Worm (Caenorhabditis elegans) whole organism, late embryonic: ENCODE data around the gene F22E5.2.
"Not testable (repeated sequence)": the region's sequence is repeated elsewhere in the genome, so short reads cannot be mapped to it uniquely, and the experiment has no call there.

Experiments used
- K02D7.2 ChIP-seq: sonication (generic microtip); optimal IDR thresholded peaks from 2 replicates; lab custom pipeline; 2017; ENCODE audit warnings: mild to moderate bottlenecking, missing genetic modification characterization, missing compliant biosample characterization
- K09A11.1 ChIP-seq: sonication (generic microtip); optimal IDR thresholded peaks from 2 replicates; lab custom pipeline; 2017; ENCODE audit warnings: antibody characterized with exemption, mild to moderate bottlenecking, missing genetic modification characterization, missing compliant biosample characterization; ENCODE audit not compliant: insufficient read depth
- ahr-1 ChIP-seq: sonication (generic microtip); optimal IDR thresholded peaks from 2 replicates; lab custom pipeline; 2016; ENCODE audit warnings: missing genetic modification characterization, missing compliant biosample characterization
- ama-1 ChIP-seq: fragments of 150-350 bp; optimal IDR thresholded peaks from 2 replicates; lab custom pipeline; 2014
- ceh-18 ChIP-seq: sonication (generic microtip); optimal IDR thresholded peaks from 2 replicates; lab custom pipeline; 2016; ENCODE audit warnings: missing genetic modification characterization, missing compliant biosample characterization
- ceh-34 ChIP-seq: sonication (generic microtip); optimal IDR thresholded peaks from 2 replicates; lab custom pipeline; 2016; ENCODE audit warnings: mild to moderate bottlenecking, missing genetic modification characterization, missing compliant biosample characterization
- hlh-30 ChIP-seq: sonication (generic microtip); optimal IDR thresholded peaks from 2 replicates; lab custom pipeline; 2017; ENCODE audit warnings: antibody characterized with exemption, missing genetic modification characterization, missing compliant biosample characterization; ENCODE audit not compliant: insufficient read depth
- odd-2 ChIP-seq: sonication (generic microtip); optimal IDR thresholded peaks from 2 replicates; lab custom pipeline; 2017; ENCODE audit warnings: antibody characterized with exemption, mild to moderate bottlenecking, missing genetic modification characterization, missing compliant biosample characterization
- pat-9 ChIP-seq: fragments of 200-800 bp; sonication (Bioruptor generic); optimal IDR thresholded peaks from 2 replicates; lab custom pipeline; 2018; ENCODE audit warnings: mild to moderate bottlenecking, missing genetic modification characterization, moderate library complexity, missing compliant biosample characterization
- pqm-1 ChIP-seq: sonication (generic microtip); optimal IDR thresholded peaks from 2 replicates; lab custom pipeline; 2016; ENCODE audit warnings: missing genetic modification characterization, missing compliant biosample characterization
- unc-55 ChIP-seq: sonication (generic microtip); optimal IDR thresholded peaks from 2 replicates; lab custom pipeline; 2017; ENCODE audit warnings: missing biosample characterization, missing genetic modification reagents, missing genetic modification characterization

DNA sequence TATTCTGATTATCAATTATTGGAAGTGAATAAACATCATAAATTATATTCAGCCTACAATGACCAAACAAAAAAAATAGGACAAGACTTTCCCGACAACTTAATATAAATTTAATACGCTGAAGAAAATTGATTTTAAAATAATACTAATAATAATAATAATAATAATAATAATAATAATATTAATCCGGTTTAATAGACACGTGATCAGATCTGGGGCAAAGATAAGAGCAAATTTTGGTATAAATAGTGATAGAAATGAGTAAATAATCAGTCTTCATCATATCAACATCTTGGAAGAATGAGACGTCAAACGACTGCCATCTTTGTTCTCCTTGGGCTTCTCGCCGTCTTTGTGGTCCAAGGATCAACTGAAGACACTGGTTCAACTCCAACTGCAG is 46.0 kb upstream of the F22E5.2 start, which contains the start of gene msrp-6:
- not testable (repeated sequence) for TF ChIP-seq pat-9 (tag; lab: Kevin White, UChicago); unc-55; odd-2; K09A11.1 (tag; lab: Kevin White, UChicago); ahr-1; ceh-18 (tag; lab: Kevin White, UChicago); pqm-1 (tag; lab: Kevin White, UChicago); ceh-34 (tag; lab: Kevin White, UChicago); ama-1; hlh-30 (tag; lab: Kevin White, UChicago); K02D7.2
